Worm (Caenorhabditis elegans) whole organism, L3 larva: ENCODE data around the gene ZK228.4.

ENCODE experiments used
- aly-2 ChIP-seq: fragments of 150-350 bp; optimal IDR thresholded peaks from 2 replicates; lab custom pipeline; 2014; ENCODE audit warnings: missing biosample characterization, missing genetic modification characterization
- daf-12 ChIP-seq: fragments of 150-350 bp; optimal IDR thresholded peaks from 2 replicates; lab custom pipeline; 2014; ENCODE audit warnings: missing biosample characterization, missing genetic modification reagents, missing genetic modification characterization
- eor-1 ChIP-seq, 2 experiments: fragments of 150-350 bp; optimal IDR thresholded peaks; 2 replicates each; lab custom pipeline; 2014 to 2018; ENCODE audit warnings: missing biosample characterization in 2 of 2, missing genetic modification characterization in 2 of 2
- fkh-10 ChIP-seq: sonication (generic microtip); optimal IDR thresholded peaks from 2 replicates; lab custom pipeline; 2017; ENCODE audit warnings: missing biosample characterization, missing genetic modification reagents, missing genetic modification characterization
- jun-1 ChIP-seq: fragments of 150-350 bp; optimal IDR thresholded peaks from 2 replicates; lab custom pipeline; 2014; ENCODE audit warnings: missing biosample characterization, missing genetic modification reagents, missing genetic modification characterization
- lin-39 ChIP-seq: fragments of 150-350 bp; optimal IDR thresholded peaks from 2 replicates; lab custom pipeline; 2018; ENCODE audit warnings: missing biosample characterization, missing genetic modification reagents, missing genetic modification characterization
- nhr-12 ChIP-seq: fragments of 150-350 bp; optimal IDR thresholded peaks from 2 replicates; lab custom pipeline; 2014; ENCODE audit warnings: missing biosample characterization, missing genetic modification characterization
- nhr-237 ChIP-seq: fragments of 150-350 bp; optimal IDR thresholded peaks from 2 replicates; lab custom pipeline; 2014; ENCODE audit warnings: missing biosample characterization, missing genetic modification characterization
- nhr-43 ChIP-seq: sonication (generic microtip); optimal IDR thresholded peaks from 2 replicates; lab custom pipeline; 2016; ENCODE audit warnings: mild to moderate bottlenecking, missing genetic modification characterization, missing compliant biosample characterization; ENCODE audit not compliant: poor library complexity, severe bottlenecking
- nhr-76 ChIP-seq: fragments of 150-350 bp; sonication (generic microtip); optimal IDR thresholded peaks from 5 replicates; lab custom pipeline; 2014; ENCODE audit warnings: missing biosample characterization, missing genetic modification characterization
- nhr-77 ChIP-seq: fragments of 150-350 bp; optimal IDR thresholded peaks from 2 replicates; lab custom pipeline; 2014; ENCODE audit warnings: missing biosample characterization, missing genetic modification characterization
- pha-4 ChIP-seq: fragments of 150-350 bp; optimal IDR thresholded peaks from 2 replicates; lab custom pipeline; 2014; ENCODE audit warnings: missing biosample characterization, missing genetic modification reagents, missing genetic modification characterization
- snpc-4 ChIP-seq: fragments of 150-350 bp; optimal IDR thresholded peaks from 2 replicates; lab custom pipeline; 2014; ENCODE audit warnings: missing biosample characterization, missing genetic modification characterization
- unc-62 ChIP-seq: fragments of 150-350 bp; sonication (generic microtip); optimal IDR thresholded peaks from 4 replicates; lab custom pipeline; 2014; ENCODE audit warnings: missing biosample characterization, missing genetic modification reagents, missing genetic modification characterization

DNA sequence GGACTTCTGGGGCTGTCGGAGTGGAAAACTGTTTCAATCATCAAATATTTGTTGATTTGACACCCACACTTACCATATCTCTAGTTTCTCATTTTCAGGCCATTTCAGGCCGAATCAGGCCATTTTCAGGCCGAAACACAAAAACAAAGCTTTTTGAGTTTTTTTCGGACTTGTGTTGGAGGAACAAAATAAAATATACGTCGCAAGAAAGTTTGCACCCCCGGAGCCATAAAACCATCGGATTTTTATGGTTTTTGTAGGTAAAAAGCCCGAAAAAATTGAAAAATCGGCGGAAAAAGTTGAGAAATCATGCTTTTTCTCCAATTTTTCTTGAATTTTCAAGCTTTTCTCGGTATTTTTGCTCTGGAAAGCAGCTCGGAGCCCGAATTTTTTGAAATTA, 46.0 kb downstream of the ZK228.4 start, which contains the start of gene Y51A2D.1:
- TF ChIP-seq eor-1 (tag; optimal IDR thresholded peaks at IDR 0.05; lab: Kevin White, UChicago) (no peak), nhr-43 (tag; lab: Kevin White, UChicago) (no peak), nhr-12 (tag; lab: Kevin White, UChicago) (no peak), jun-1 (tag; lab: Kevin White, UChicago) (no peak), pha-4 (tag; lab: Kevin White, UChicago) (no peak), fkh-10 (GFP tag; lab: Kevin White, UChicago) (no peak), lin-39 (tag; lab: Kevin White, UChicago) (no peak), snpc-4 (no peak), nhr-77 (tag; lab: Kevin White, UChicago) (no peak), nhr-76 (tag; lab: Kevin White, UChicago) (no peak), unc-62 (GFP tag; lab: Kevin White, UChicago) (no peak), daf-12 (tag; lab: Kevin White, UChicago) (no peak), nhr-237 (no peak), aly-2 (no peak)
